Worm (Caenorhabditis elegans): ENCODE data around the gene Y94H6A.7.
"Not testable (repeated sequence)": the region's sequence is repeated elsewhere in the genome, so short reads cannot be mapped to it uniquely, and the experiment has no call there.

Gene Y94H6A.7

DNA sequence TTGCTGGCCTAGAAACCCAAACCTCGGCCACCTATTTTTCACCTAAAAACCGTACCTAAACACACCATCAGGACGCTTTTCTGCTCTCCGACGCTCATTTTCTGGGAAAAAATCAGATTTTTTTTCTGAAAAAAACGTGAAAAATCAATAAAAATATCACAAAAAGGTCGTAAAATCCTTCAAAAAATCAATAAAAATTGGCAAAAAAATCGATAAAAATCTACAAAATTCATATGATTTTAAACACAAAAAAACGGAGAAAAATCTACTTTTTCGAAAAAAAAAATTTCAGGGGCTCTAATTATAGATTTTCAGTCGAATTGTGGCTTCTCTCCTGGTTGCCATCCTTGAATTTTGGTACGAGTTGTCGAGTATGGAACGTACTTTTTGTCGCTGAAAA lies at the start of gene Y94H6A.7:
Gene Y94H6A.7 (minus strand): TSS at position 101 of the 400 bp plus-strand sequence.
- not testable (repeated sequence) for TF ChIP-seq nhr-6 (tag; optimal IDR thresholded peaks at IDR 0.05); dmd-9 (GFP tag; IDR thresholded peaks at IDR 0.05); ces-1 (GFP tag; optimal IDR thresholded peaks at IDR 0.05)

DNA sequence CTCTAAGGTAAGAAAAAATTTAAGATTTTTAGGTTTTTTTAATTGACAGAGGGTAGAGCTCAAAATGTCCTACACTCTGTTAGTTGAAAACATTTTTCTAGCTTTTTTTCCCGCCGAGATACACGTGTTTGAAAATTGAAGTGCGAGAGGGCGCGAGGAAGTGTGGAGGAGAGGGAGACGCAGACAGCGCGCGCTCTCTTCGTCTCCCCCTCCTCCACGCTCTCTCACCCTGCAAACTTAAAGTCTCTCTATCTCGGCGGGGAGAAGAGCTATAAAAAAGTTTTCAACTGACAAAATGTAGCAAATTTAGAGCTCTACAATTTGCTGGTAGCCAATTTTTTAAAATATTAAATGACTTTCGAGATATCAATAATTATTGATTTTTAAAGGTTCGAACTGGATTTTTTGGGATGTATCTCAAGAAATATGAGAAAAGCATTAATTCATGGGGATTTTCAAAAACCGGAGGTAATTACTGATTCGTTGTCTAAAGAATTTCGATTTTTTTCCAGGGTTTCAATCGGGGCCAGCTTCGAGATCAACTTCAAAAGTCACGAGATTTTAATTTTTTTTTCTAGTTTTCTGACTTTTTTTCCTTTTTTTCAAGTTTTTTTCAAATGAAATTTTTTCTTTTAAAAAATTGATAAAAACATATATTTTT lies 48.8 kb upstream of the Y94H6A.7 start:
- TF ChIP-seq pha-4 (GFP tag; IDR thresholded peaks at IDR 0.05) (peak; percentile 49; the same call in 1 of the 2 replicates), pha-4 (tag; optimal IDR thresholded peaks at IDR 0.05) (no peak), duxl-1 (tag; optimal IDR thresholded peaks at IDR 0.05; ENCODE audit: poor library complexity) (peak; percentile 55), aly-2 (tag; optimal IDR thresholded peaks at IDR 0.05) (no peak), hif-1 (tag; optimal IDR thresholded peaks at IDR 0.05) (peak in 1 of 2 experiments; percentile 48), mep-1 (tag; optimal IDR thresholded peaks at IDR 0.05) (peak; percentile 36), arid-1 (GFP tag; conservative IDR thresholded peaks at IDR 0.05) (peak; percentile 49), zip-11 (GFP tag; IDR thresholded peaks at IDR 0.05) (0 out of 2 replicates have a peak, but pooled peaks have one; percentile 31), Y105C5A.15 (GFP tag; IDR thresholded peaks at IDR 0.05) (0 out of 2 replicates have a peak, but pooled peaks have one; percentile 32), ctbp-1 (GFP tag; IDR thresholded peaks at IDR 0.05) (0 out of 2 replicates have a peak, but pooled peaks have one; percentile 56), sdz-12 (GFP tag; optimal IDR thresholded peaks at IDR 0.05) (peak; percentile 94), hmg-1.1 (GFP tag; IDR thresholded peaks at IDR 0.05) (peak; percentile 40; the same call in 1 of the 2 replicates), nhr-41 (GFP tag; IDR thresholded peaks at IDR 0.05) (peak; percentile 35; the same call in 1 of the 2 replicates), F44E2.7 (GFP tag; IDR thresholded peaks at IDR 0.05) (no peak), unc-62 (GFP tag; optimal IDR thresholded peaks at IDR 0.05 in 1 of 2) (peak in 1 of 2 experiments; percentile 24), unc-62 (tag; optimal IDR thresholded peaks at IDR 0.05) (no peak), jun-1 (tag; optimal IDR thresholded peaks at IDR 0.05) (no peak), D1046.2 (GFP tag; IDR thresholded peaks at IDR 0.05) (no peak), ama-1 (optimal IDR thresholded peaks at IDR 0.05) (peak; percentile 86), egl-43 (GFP tag; IDR thresholded peaks at IDR 0.05) (peak; percentile 54; the same call in 1 of the 2 replicates), zfp-2 (tag; optimal IDR thresholded peaks at IDR 0.05) (no peak), set-16 (GFP tag; IDR thresholded peaks at IDR 0.05) (peak; percentile 72)

DNA sequence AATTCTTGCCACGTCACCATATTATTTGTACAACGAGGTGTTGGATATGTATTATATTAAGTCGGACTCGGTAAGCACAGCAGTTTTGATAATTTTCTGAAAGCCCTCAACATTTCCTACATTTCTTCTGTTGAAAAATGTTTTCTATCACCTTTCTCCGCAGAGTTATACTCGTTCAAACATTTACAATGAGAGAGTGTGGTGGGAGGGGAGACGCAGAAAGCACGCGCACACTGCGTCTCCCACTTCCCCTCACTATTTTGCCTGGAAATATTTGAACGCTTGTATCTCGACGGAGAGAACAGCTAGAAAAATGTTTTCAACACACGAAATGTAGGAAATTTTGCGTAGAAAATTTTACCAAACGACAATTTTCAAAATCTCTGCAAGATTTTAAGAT lies 47.8 kb upstream of the Y94H6A.7 start:
- TF ChIP-seq snpc-1.2 (GFP tag; IDR thresholded peaks at IDR 0.05) (peak; percentile 35; the same call in 1 of the 2 replicates), aly-2 (tag; optimal IDR thresholded peaks at IDR 0.05) (no peak), nhr-28 (tag; optimal IDR thresholded peaks at IDR 0.05) (no peak), aha-1 (tag) (peak; percentile 73), dmd-6 (GFP tag; IDR thresholded peaks at IDR 0.05) (no peak), pha-4 (GFP tag; IDR thresholded peaks at IDR 0.05) (0 out of 2 replicates have a peak, but pooled peaks have one; percentile 41), pha-4 (tag; optimal IDR thresholded peaks at IDR 0.05) (no peak), ceh-62 (tag; optimal IDR thresholded peaks at IDR 0.05) (no peak), egl-43 (GFP tag; IDR thresholded peaks at IDR 0.05) (no peak)

DNA sequence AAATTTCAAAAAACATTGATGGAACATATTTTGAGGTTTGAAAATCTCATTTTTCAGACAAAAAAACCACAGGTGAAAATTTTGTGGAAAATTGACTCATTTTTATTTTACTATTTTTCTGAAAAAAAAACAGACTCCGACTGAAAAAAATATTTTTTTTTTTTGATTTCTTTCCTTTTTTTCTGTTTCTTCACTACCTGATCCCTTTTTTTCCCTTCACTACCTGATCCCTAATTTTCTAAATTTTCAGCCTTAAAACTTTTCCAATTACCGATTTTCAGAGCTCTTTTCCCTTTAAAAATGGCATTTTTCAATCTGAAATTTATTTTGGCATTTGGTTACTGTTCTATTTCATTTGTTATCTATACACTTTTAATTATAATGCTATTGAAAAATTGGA lies 46.0 kb upstream of the Y94H6A.7 start, which contains the start of gene Y54G2A.77:
Gene Y54G2A.77 (plus strand): TSS at position 301 of the 400 bp plus-strand sequence.
- TF ChIP-seq hif-1 (tag; optimal IDR thresholded peaks at IDR 0.05) (no peak), pha-4 (GFP tag; IDR thresholded peaks at IDR 0.05) (no peak), pha-4 (tag; optimal IDR thresholded peaks at IDR 0.05) (no peak), nhr-77 (tag; optimal IDR thresholded peaks at IDR 0.05) (no peak), nhr-6 (tag; optimal IDR thresholded peaks at IDR 0.05) (no peak)

DNA sequence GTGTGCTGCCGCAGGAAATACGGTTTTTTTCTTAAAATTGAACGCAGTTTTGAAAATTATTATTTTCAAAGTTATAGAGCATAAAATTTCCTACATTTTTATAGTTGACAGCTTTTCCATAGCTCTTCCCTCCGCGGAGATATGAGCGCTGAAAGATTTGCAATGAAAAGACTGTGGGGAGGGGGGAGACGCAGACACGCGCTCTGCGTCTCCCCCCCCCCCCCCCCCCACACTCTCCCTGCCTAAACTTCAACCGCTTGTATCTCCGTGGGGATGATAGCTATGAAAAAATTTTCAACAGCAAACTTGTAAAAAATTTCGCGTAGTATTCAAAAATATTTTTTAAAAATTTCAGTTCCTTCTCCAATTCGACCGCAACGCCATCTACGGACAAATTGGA lies 45.1 kb upstream of the Y94H6A.7 start:
- TF ChIP-seq set-16 (GFP tag; IDR thresholded peaks at IDR 0.05) (peak; percentile 63), ceh-32 (tag; optimal IDR thresholded peaks at IDR 0.05; ENCODE audit: poor library complexity) (no peak)

Measured in whole organism, L4 larva.